Fruit fly (Drosophila melanogaster) whole organism, pupa: ENCODE results near the gene CG43120.

ENCODE experiments used
- CG10348 ChIP-seq: fragments of 200-800 bp; sonication (Bioruptor generic); IDR thresholded peaks from 2 replicates; pipeline ENCODE4 v1.3.6; 2022; ENCODE audit warnings: missing biosample characterization, missing genetic modification characterization
- CG12605 ChIP-seq: fragments of 200-800 bp; sonication (Bioruptor generic); IDR thresholded peaks from 2 replicates; pipeline ENCODE4 v1.3.6; 2022; ENCODE audit warnings: missing biosample characterization, missing genetic modification characterization
- CG13204 ChIP-seq: fragments of 200-800 bp; sonication (Bioruptor generic); optimal IDR thresholded peaks from 2 replicates; lab custom pipeline; 2018; ENCODE audit warnings: missing biosample characterization, mild to moderate bottlenecking, missing genetic modification characterization, moderate library complexity
- CG14655 ChIP-seq: fragments of 200-800 bp; sonication (Bioruptor generic); optimal IDR thresholded peaks from 3 replicates; lab custom pipeline; 2017; ENCODE audit warnings: mild to moderate bottlenecking, missing biosample characterization, missing genetic modification reagents, missing genetic modification characterization
- CG15710 ChIP-seq: fragments of 200-800 bp; sonication (Bioruptor generic); optimal IDR thresholded peaks from 2 replicates; lab custom pipeline; 2018; ENCODE audit warnings: missing biosample characterization, mild to moderate bottlenecking, missing genetic modification characterization, moderate library complexity
- CG17806 ChIP-seq: fragments of 200-800 bp; sonication (Bioruptor generic); optimal IDR thresholded peaks from 2 replicates; lab custom pipeline; 2018; ENCODE audit warnings: missing biosample characterization, mild to moderate bottlenecking, missing genetic modification characterization, moderate library complexity
- CG32121 ChIP-seq: fragments of 200-800 bp; sonication (Bioruptor generic); IDR thresholded peaks from 2 replicates; pipeline ENCODE4 v1.3.6; 2022; ENCODE audit warnings: missing biosample characterization, missing genetic modification characterization
- CG34367 ChIP-seq: fragments of 200-800 bp; sonication (Bioruptor generic); optimal IDR thresholded peaks from 2 replicates; lab custom pipeline; 2018; ENCODE audit warnings: missing biosample characterization, mild to moderate bottlenecking, missing genetic modification characterization
- CG4496 ChIP-seq: fragments of 200-800 bp; sonication (Bioruptor generic); IDR thresholded peaks from 3 replicates; pipeline ENCODE4 v1.3.6; 2022; ENCODE audit warnings: missing biosample characterization, missing genetic modification characterization
- CG8159 ChIP-seq: fragments of 200-800 bp; sonication (Bioruptor generic); optimal IDR thresholded peaks from 3 replicates; lab custom pipeline; 2018; ENCODE audit warnings: missing biosample characterization, mild to moderate bottlenecking, missing genetic modification characterization, moderate library complexity
- CG8301 ChIP-seq: fragments of 200-800 bp; sonication (Bioruptor generic); optimal IDR thresholded peaks from 2 replicates; lab custom pipeline; 2018; ENCODE audit warnings: missing biosample characterization, mild to moderate bottlenecking, missing genetic modification characterization
- CG9948 ChIP-seq: fragments of 200-800 bp; sonication (Bioruptor generic); optimal IDR thresholded peaks from 2 replicates; lab custom pipeline; 2018; ENCODE audit warnings: missing biosample characterization, mild to moderate bottlenecking, missing genetic modification characterization, moderate library complexity
- D1 ChIP-seq: fragments of 200-800 bp; sonication (Bioruptor generic); optimal IDR thresholded peaks from 2 replicates; lab custom pipeline; 2018; ENCODE audit warnings: missing biosample characterization, mild to moderate bottlenecking, missing genetic modification characterization, moderate library complexity
- EcR ChIP-seq: fragments of 200-800 bp; sonication (Bioruptor generic); optimal IDR thresholded peaks from 3 replicates; lab custom pipeline; 2019; ENCODE audit warnings: missing biosample characterization, missing genetic modification characterization, mild to moderate bottlenecking, moderate library complexity, missing genetic modification reagents
- Ets98B ChIP-seq: fragments of 200-800 bp; sonication (Bioruptor generic); IDR thresholded peaks from 2 replicates; pipeline ENCODE4 v1.3.6; 2022; ENCODE audit warnings: missing biosample characterization, missing genetic modification characterization
- Pif1A ChIP-seq: fragments of 200-800 bp; sonication (Bioruptor generic); optimal IDR thresholded peaks from 3 replicates; lab custom pipeline; 2016; ENCODE audit warnings: missing biosample characterization, missing genetic modification characterization
- Pif1B ChIP-seq: fragments of 200-800 bp; sonication (Bioruptor generic); optimal IDR thresholded peaks from 3 replicates; lab custom pipeline; 2016; ENCODE audit warnings: missing biosample characterization, missing genetic modification characterization
- Snoo ChIP-seq: fragments of 200-800 bp; sonication (Bioruptor generic); optimal IDR thresholded peaks from 3 replicates; lab custom pipeline; 2017; ENCODE audit warnings: missing biosample characterization, mild to moderate bottlenecking, missing genetic modification characterization, inconsistent platforms
- fd96Ca ChIP-seq: fragments of 200-800 bp; sonication (Bioruptor generic); IDR thresholded peaks from 3 replicates; pipeline ENCODE4 v1.3.6; 2022; ENCODE audit warnings: missing biosample characterization, missing genetic modification characterization
- gl ChIP-seq: fragments of 200-800 bp; sonication (Bioruptor generic); optimal IDR thresholded peaks from 2 replicates; lab custom pipeline; 2018; ENCODE audit warnings: missing biosample characterization, mild to moderate bottlenecking, missing genetic modification characterization
- rn ChIP-seq: fragments of 200-800 bp; sonication (Bioruptor generic); IDR thresholded peaks from 2 replicates; pipeline ENCODE4 v1.3.6; 2022; ENCODE audit warnings: missing biosample characterization, missing genetic modification characterization

The CG43120 gene

DNA sequence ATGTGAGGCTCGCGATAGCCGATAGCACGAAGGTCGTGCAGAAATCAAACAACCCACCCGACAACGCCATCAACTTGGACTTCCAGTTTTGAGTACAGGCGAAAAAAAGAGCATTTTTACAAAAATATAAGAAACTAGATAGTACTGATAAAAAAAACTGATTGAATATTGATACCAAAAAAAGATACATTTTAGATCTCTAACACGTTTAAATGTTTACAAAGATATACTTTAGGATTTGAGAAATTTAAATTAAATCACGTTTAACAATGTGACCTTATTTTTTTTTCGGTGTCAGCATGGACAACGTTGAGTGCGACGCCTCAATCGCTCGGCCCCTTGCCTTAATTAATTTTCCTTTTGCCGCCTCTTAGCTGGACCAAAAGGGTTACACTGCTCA lies 31.5 kb upstream of the CG43120 start:
- no peak for TF ChIP-seq CG13204
- peak; percentile 63 for TF ChIP-seq CG9948 (tag; lab: Kevin White, UChicago)
- TF ChIP-seq CG4496 (GFP tag; lab: Robert Waterston, UW): no peak; the same call in 2 of the 3 replicates
- peak; percentile 41 for TF ChIP-seq CG34367
- no peak for TF ChIP-seq rn
- peak; percentile 69 for TF ChIP-seq CG8159 (tag; lab: Kevin White, UChicago)
- no peak for TF ChIP-seq CG12605 (GFP tag; lab: Robert Waterston, UW)
- TF ChIP-seq Pif1A (GFP tag; lab: Kevin White, UChicago): peak; percentile 3
- TF ChIP-seq Pif1B: peak; percentile 9
- peak; percentile 68 for TF ChIP-seq CG17806
- TF ChIP-seq gl (tag; lab: Kevin White, UChicago): peak; percentile 13
- TF ChIP-seq EcR (GFP tag; lab: Kevin White, UChicago): no peak
- peak; percentile 42 for TF ChIP-seq CG14655
- no peak for TF ChIP-seq CG32121 (GFP tag; lab: Robert Waterston, UW)
- peak; percentile 58 for TF ChIP-seq CG15710 (tag; lab: Kevin White, UChicago)
- TF ChIP-seq CG10348 (GFP tag; lab: Robert Waterston, UW): no peak
- peak; percentile 21 for TF ChIP-seq Snoo (tag; lab: Kevin White, UChicago)
- TF ChIP-seq CG8301 (tag; lab: Kevin White, UChicago): peak; percentile 27
- no peak for TF ChIP-seq fd96Ca (GFP tag; lab: Robert Waterston, UW)
- no peak for TF ChIP-seq D1
- no peak for TF ChIP-seq Ets98B (GFP tag; lab: Robert Waterston, UW)

dm6 chr3L:14350814-14351213 lies 30.9 kb upstream of the CG43120 start:
- peak; percentile 68 for TF ChIP-seq CG14655
- TF ChIP-seq CG9948 (tag; lab: Kevin White, UChicago): peak; percentile 68
- TF ChIP-seq Pif1B: no peak
- peak; percentile 64 for TF ChIP-seq CG34367
- peak; percentile 47 for TF ChIP-seq Pif1A (GFP tag; lab: Kevin White, UChicago)
- TF ChIP-seq CG10348 (GFP tag; lab: Robert Waterston, UW): no peak
- TF ChIP-seq CG8159 (tag; lab: Kevin White, UChicago): peak; percentile 71
- TF ChIP-seq D1: peak; percentile 21
- no peak for TF ChIP-seq Snoo (tag; lab: Kevin White, UChicago)
- TF ChIP-seq CG15710 (tag; lab: Kevin White, UChicago): peak; percentile 71
- TF ChIP-seq rn: no peak
- no peak for TF ChIP-seq CG13204
- no peak for TF ChIP-seq CG4496 (GFP tag; lab: Robert Waterston, UW)
- no peak for TF ChIP-seq CG32121 (GFP tag; lab: Robert Waterston, UW)
- peak; percentile 54 for TF ChIP-seq CG17806
- no peak for TF ChIP-seq CG12605 (GFP tag; lab: Robert Waterston, UW)
- peak; percentile 14 for TF ChIP-seq CG8301 (tag; lab: Kevin White, UChicago)
- TF ChIP-seq gl (tag; lab: Kevin White, UChicago): no peak
- TF ChIP-seq fd96Ca (GFP tag; lab: Robert Waterston, UW): 0 out of 3 replicates have a peak, but pooled peaks have one; percentile 39

DNA sequence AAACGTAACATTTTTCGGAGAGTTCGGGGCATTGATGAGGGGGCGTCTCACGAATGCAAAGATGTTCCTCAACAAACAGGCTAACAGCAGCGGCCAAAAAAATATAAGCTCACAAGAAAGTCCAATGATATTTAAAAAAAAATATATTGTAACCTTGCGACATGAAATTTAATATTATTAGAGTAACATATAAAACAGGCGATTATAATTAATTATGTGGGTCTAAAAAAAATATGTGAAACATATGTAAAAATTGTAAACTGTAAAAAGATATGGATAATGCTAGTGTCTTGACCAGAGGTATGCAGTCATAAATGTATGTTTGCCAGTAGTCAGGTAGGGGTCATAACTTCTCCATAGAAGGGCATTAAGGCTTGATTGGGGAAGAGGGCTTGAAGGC lies 28.6 kb upstream of the CG43120 start:
- TF ChIP-seq rn: no peak
- TF ChIP-seq CG15710 (tag; lab: Kevin White, UChicago): peak; percentile 52
- 0 out of 3 replicates have a peak, but pooled peaks have one; percentile 19 for TF ChIP-seq CG4496 (GFP tag; lab: Robert Waterston, UW)
- TF ChIP-seq fd96Ca (GFP tag; lab: Robert Waterston, UW): no peak
- TF ChIP-seq Ets98B (GFP tag; lab: Robert Waterston, UW): no peak
- no peak for TF ChIP-seq CG13204
- no peak for TF ChIP-seq EcR (GFP tag; lab: Kevin White, UChicago)
- peak; percentile 32 for TF ChIP-seq Snoo (tag; lab: Kevin White, UChicago)
- peak; percentile 54 for TF ChIP-seq CG8301 (tag; lab: Kevin White, UChicago)
- peak; percentile 8 for TF ChIP-seq D1
- no peak for TF ChIP-seq CG12605 (GFP tag; lab: Robert Waterston, UW)
- TF ChIP-seq gl (tag; lab: Kevin White, UChicago): no peak
- no peak for TF ChIP-seq CG32121 (GFP tag; lab: Robert Waterston, UW)
- TF ChIP-seq Pif1B: peak; percentile 34
- TF ChIP-seq CG10348 (GFP tag; lab: Robert Waterston, UW): no peak
- peak; percentile 31 for TF ChIP-seq Pif1A (GFP tag; lab: Kevin White, UChicago)
- peak; percentile 52 for TF ChIP-seq CG17806
- peak; percentile 62 for TF ChIP-seq CG9948 (tag; lab: Kevin White, UChicago)
- peak; percentile 56 for TF ChIP-seq CG8159 (tag; lab: Kevin White, UChicago)
- peak; percentile 61 for TF ChIP-seq CG14655
- TF ChIP-seq CG34367: peak; percentile 35

- TF ChIP-seq CG8301 (tag; lab: Kevin White, UChicago) (peak; percentile 15), Pif1A (GFP tag; lab: Kevin White, UChicago) (peak; percentile 4), rn (no peak), CG14655 (peak; percentile 47)
Observed at dm6 chr3L:14354285-14355092, 27.2 kb upstream of the CG43120 start.

DNA sequence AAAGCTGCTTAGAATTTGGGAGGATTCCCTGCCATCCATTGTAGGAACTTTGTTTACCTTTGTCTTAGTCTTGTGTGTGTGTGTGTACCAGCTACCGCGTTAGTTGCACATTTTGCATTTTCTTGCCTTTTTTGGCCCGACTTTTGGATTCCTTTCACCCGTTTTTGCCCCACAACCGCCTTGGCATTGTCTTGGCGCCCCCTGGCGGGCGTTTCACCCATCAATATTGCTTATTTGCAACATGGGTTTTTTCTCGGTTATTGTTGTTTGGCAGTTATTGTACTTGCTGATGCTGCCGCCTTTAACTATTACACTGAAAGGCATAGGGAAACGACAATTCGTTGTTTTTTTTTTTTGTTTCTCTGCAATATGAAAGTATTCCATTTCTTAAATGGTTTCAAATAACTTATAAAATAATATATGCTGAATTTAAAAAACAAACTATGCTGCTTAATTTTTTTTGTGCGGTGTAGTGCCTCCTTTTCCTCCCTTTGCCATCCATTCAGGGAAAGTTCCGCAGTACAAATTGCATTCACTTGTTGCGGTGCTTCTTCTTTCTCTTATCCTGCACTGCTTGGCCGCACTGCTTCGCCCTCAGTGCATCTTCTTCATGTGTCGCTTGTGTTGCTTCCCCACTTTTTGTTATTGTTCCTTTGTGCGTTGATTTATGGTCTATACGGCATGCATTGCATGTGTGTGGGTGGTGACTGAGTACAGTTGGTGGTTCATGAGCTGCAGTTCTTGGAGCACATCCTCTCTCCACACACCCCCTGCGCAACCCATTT lies 25.0 kb upstream of the CG43120 start:
- TF ChIP-seq fd96Ca (GFP tag; lab: Robert Waterston, UW) (no peak), CG14655 (peak; percentile 17), CG8301 (tag; lab: Kevin White, UChicago) (peak; percentile 2), CG9948 (tag; lab: Kevin White, UChicago) (peak; percentile 29), CG8159 (tag; lab: Kevin White, UChicago) (peak; percentile 1), CG15710 (tag; lab: Kevin White, UChicago) (peak; percentile 15), CG4496 (GFP tag; lab: Robert Waterston, UW) (no peak)
